Fruit fly (Drosophila melanogaster) whole organism, embryonic: Measurements from ENCODE around the gene CG16865.

Experiments
- Adf1 ChIP-seq: fragments of 200-800 bp; sonication (Bioruptor generic); IDR thresholded peaks from 2 replicates; pipeline ENCODE4 v1.3.6; 2022; ENCODE audit warnings: missing biosample characterization, missing genetic modification characterization
- Atf3 ChIP-seq: fragments of 200-800 bp; sonication (Bioruptor generic); optimal IDR thresholded peaks from 3 replicates; lab custom pipeline; 2016; ENCODE audit warnings: missing biosample characterization, missing genetic modification characterization
- B-H2 ChIP-seq: fragments of 200-800 bp; sonication (Bioruptor generic); optimal IDR thresholded peaks from 2 replicates; lab custom pipeline; 2018; ENCODE audit warnings: missing biosample characterization, mild to moderate bottlenecking, missing genetic modification characterization
- CG11696 ChIP-seq: fragments of 200-800 bp; sonication (Bioruptor generic); IDR thresholded peaks from 2 replicates; pipeline ENCODE4 v1.3.6; 2022; ENCODE audit warnings: missing biosample characterization, missing genetic modification characterization
- CG13424 ChIP-seq: fragments of 200-800 bp; sonication (Bioruptor generic); optimal IDR thresholded peaks from 2 replicates; lab custom pipeline; 2019; ENCODE audit warnings: missing biosample characterization, mild to moderate bottlenecking, missing genetic modification characterization, moderate library complexity
- CG13775 ChIP-seq: fragments of 200-800 bp; sonication (Bioruptor generic); optimal IDR thresholded peaks from 3 replicates; lab custom pipeline; 2017; ENCODE audit warnings: missing biosample characterization, mild to moderate bottlenecking, missing genetic modification characterization
- CG14965 ChIP-seq: fragments of 200-800 bp; sonication (Bioruptor generic); optimal IDR thresholded peaks from 2 replicates; lab custom pipeline; 2016; ENCODE audit warnings: missing biosample characterization, missing genetic modification characterization, borderline replicate concordance
- CG15601 ChIP-seq: fragments of 200-800 bp; sonication (Bioruptor generic); optimal IDR thresholded peaks from 3 replicates; lab custom pipeline; 2019; ENCODE audit warnings: missing biosample characterization, mild to moderate bottlenecking, missing genetic modification characterization, moderate library complexity
- CG17328 ChIP-seq: fragments of 200-800 bp; sonication (Bioruptor generic); IDR thresholded peaks from 2 replicates; pipeline ENCODE4 v1.3.6; 2022; ENCODE audit warnings: missing biosample characterization, missing genetic modification characterization
- CG18262 ChIP-seq: fragments of 200-800 bp; optimal IDR thresholded peaks from 3 replicates; lab custom pipeline; 2019; ENCODE audit warnings: missing biosample characterization, mild to moderate bottlenecking, missing genetic modification characterization, moderate library complexity
- CG18764 ChIP-seq: fragments of 200-800 bp; sonication (Bioruptor generic); optimal IDR thresholded peaks from 3 replicates; lab custom pipeline; 2016; ENCODE audit warnings: missing biosample characterization, missing genetic modification characterization
- CG2129 ChIP-seq: fragments of 200-800 bp; sonication (Bioruptor generic); IDR thresholded peaks from 2 replicates; pipeline ENCODE4 v1.3.6; 2022; ENCODE audit warnings: missing biosample characterization, missing genetic modification characterization; ENCODE audit not compliant: partially characterized antibody
- CG2199 ChIP-seq: fragments of 200-800 bp; sonication (Bioruptor generic); IDR thresholded peaks from 3 replicates; pipeline ENCODE4 v1.3.6; 2022; ENCODE audit warnings: missing biosample characterization, missing genetic modification characterization
- CG3163 ChIP-seq: fragments of 200-800 bp; sonication (Bioruptor generic); optimal IDR thresholded peaks from 3 replicates; lab custom pipeline; 2016; ENCODE audit warnings: missing biosample characterization, missing genetic modification characterization
- CG34422 ChIP-seq: fragments of 200-800 bp; sonication (Bioruptor generic); IDR thresholded peaks from 3 replicates; pipeline ENCODE4 v1.3.6; 2022; ENCODE audit warnings: missing biosample characterization, missing genetic modification characterization
- CG4424 ChIP-seq: fragments of 200-800 bp; sonication (Bioruptor generic); optimal IDR thresholded peaks from 3 replicates; lab custom pipeline; 2016; ENCODE audit warnings: missing biosample characterization, missing genetic modification characterization
- CG7839 ChIP-seq: fragments of 200-800 bp; sonication (Bioruptor generic); optimal IDR thresholded peaks from 3 replicates; lab custom pipeline; 2018; ENCODE audit warnings: missing biosample characterization, mild to moderate bottlenecking, missing genetic modification characterization, moderate library complexity
- CG7987 ChIP-seq: fragments of 200-800 bp; sonication (Bioruptor generic); optimal IDR thresholded peaks from 2 replicates; lab custom pipeline; 2018; ENCODE audit warnings: missing biosample characterization, mild to moderate bottlenecking, missing genetic modification characterization, moderate library complexity
- CHES-1-like ChIP-seq: fragments of 200-800 bp; sonication (Bioruptor generic); optimal IDR thresholded peaks from 2 replicates; lab custom pipeline; 2016; ENCODE audit warnings: missing biosample characterization, missing genetic modification characterization
- Deaf1 ChIP-seq: fragments of 200-800 bp; optimal IDR thresholded peaks from 3 replicates; lab custom pipeline; 2019; ENCODE audit warnings: missing biosample characterization, mild to moderate bottlenecking, missing genetic modification characterization, moderate library complexity
- Dfd ChIP-seq, 2 experiments: fragments of >200 bp; optimal IDR thresholded peaks; 2 replicates each; lab custom pipeline; 2017; ENCODE audit warnings: missing biosample characterization in 2 of 2, missing genetic modification characterization in 2 of 2
- H15 ChIP-seq: fragments of 200-800 bp; sonication (Bioruptor generic); IDR thresholded peaks from 3 replicates; pipeline ENCODE4 v1.3.6; 2022; ENCODE audit warnings: missing biosample characterization, missing genetic modification characterization
- H2.0 ChIP-seq: fragments of 200-800 bp; sonication (Bioruptor generic); IDR thresholded peaks from 2 replicates; pipeline ENCODE4 v1.3.6; 2022; ENCODE audit warnings: missing biosample characterization, missing genetic modification characterization
- Hr51 ChIP-seq, 2 experiments: fragments of 200-800 bp; sonication (Bioruptor generic); optimal IDR thresholded peaks; 2 replicates in 1 of 2; 3 replicates in 1 of 2; lab custom pipeline; 2016 to 2018; ENCODE audit warnings: missing biosample characterization in 2 of 2, missing genetic modification characterization in 2 of 2, mild to moderate bottlenecking in 1 of 2, moderate library complexity in 1 of 2
- Hr78 ChIP-seq, 2 experiments: fragments of 200-800 bp in 1 of 2; fragments of >200 bp in 1 of 2; sonication (Bioruptor generic) in 1 of 2; optimal IDR thresholded peaks; 2 replicates each; lab custom pipeline; 2017 to 2019; ENCODE audit warnings: missing biosample characterization in 2 of 2, missing genetic modification characterization in 2 of 2, mild to moderate bottlenecking in 1 of 2, moderate library complexity in 1 of 2
- Mes4 ChIP-seq: fragments of 200-800 bp; sonication (Bioruptor generic); optimal IDR thresholded peaks from 2 replicates; lab custom pipeline; 2016; ENCODE audit warnings: missing biosample characterization, missing genetic modification characterization
- NC2β ChIP-seq: fragments of 200-800 bp; sonication (Bioruptor generic); optimal IDR thresholded peaks from 2 replicates; lab custom pipeline; 2016; ENCODE audit warnings: missing biosample characterization, missing genetic modification characterization
- NK7.1 ChIP-seq: fragments of 200-800 bp; sonication (Bioruptor generic); optimal IDR thresholded peaks from 3 replicates; lab custom pipeline; 2016; ENCODE audit warnings: missing biosample characterization, missing genetic modification characterization
- Poxn ChIP-seq: fragments of 200-800 bp; sonication (Bioruptor generic); IDR thresholded peaks from 2 replicates; pipeline ENCODE4 v1.3.6; 2022; ENCODE audit warnings: missing biosample characterization, missing genetic modification characterization
- Ravus ChIP-seq: fragments of 200-800 bp; sonication (Bioruptor generic); IDR thresholded peaks from 2 replicates; pipeline ENCODE4 v1.3.6; 2022; ENCODE audit warnings: missing biosample characterization, missing genetic modification characterization
- Sin3A ChIP-seq: fragments of >200 bp; optimal IDR thresholded peaks from 2 replicates; lab custom pipeline; 2018
- Sry-β ChIP-seq: fragments of 200-800 bp; sonication (Bioruptor generic); optimal IDR thresholded peaks from 2 replicates; lab custom pipeline; 2018; ENCODE audit warnings: missing biosample characterization, mild to moderate bottlenecking, missing genetic modification characterization, moderate library complexity
- Sry-δ ChIP-seq: fragments of 200-800 bp; sonication (Bioruptor generic); optimal IDR thresholded peaks from 2 replicates; lab custom pipeline; 2016; ENCODE audit warnings: missing biosample characterization, missing genetic modification characterization
- Trl ChIP-seq, 3 experiments: fragments of >200 bp in 2 of 3; fragments of 200-800 bp in 1 of 3; sonication (Bioruptor generic) in 1 of 3; optimal IDR thresholded peaks; 2 replicates in 1 of 3; 3 replicates in 2 of 3; lab custom pipeline; 2016 to 2017; ENCODE audit warnings: missing biosample characterization in 1 of 3, missing genetic modification characterization in 1 of 3
- abd-A ChIP-seq: fragments of 200-800 bp; sonication (Bioruptor generic); optimal IDR thresholded peaks from 3 replicates; lab custom pipeline; 2019; ENCODE audit warnings: missing biosample characterization, mild to moderate bottlenecking, missing genetic modification characterization, moderate library complexity
- da ChIP-seq: fragments of 200-800 bp; sonication (Bioruptor generic); optimal IDR thresholded peaks from 2 replicates; lab custom pipeline; 2016; ENCODE audit warnings: missing biosample characterization, missing genetic modification characterization
- dpn ChIP-seq, 2 experiments: fragments of 200-800 bp; sonication (Bioruptor generic); optimal IDR thresholded peaks; 3 replicates each; lab custom pipeline; 2016; ENCODE audit warnings: missing biosample characterization in 2 of 2, missing genetic modification characterization in 2 of 2
- eve ChIP-seq, 2 experiments: fragments of >200 bp; optimal IDR thresholded peaks; 2 replicates each; lab custom pipeline; 2017; ENCODE audit warnings: missing biosample characterization in 2 of 2, missing genetic modification characterization in 2 of 2
- fru ChIP-seq: fragments of >200 bp; optimal IDR thresholded peaks from 2 replicates; lab custom pipeline; 2017
- jigr1 ChIP-seq: fragments of 200-800 bp; sonication (Bioruptor generic); IDR thresholded peaks from 3 replicates; pipeline ENCODE4 v1.3.6; 2022; ENCODE audit warnings: missing biosample characterization, missing genetic modification characterization
- lab ChIP-seq: fragments of 200-800 bp; sonication (Bioruptor generic); optimal IDR thresholded peaks from 3 replicates; lab custom pipeline; 2017; ENCODE audit warnings: missing biosample characterization, missing genetic modification characterization, mild to moderate bottlenecking, moderate library complexity, missing genetic modification reagents
- odd ChIP-seq: fragments of 200-800 bp; sonication (Bioruptor generic); optimal IDR thresholded peaks from 2 replicates; lab custom pipeline; 2017; ENCODE audit warnings: missing biosample characterization, mild to moderate bottlenecking, missing genetic modification characterization
- pnt ChIP-seq: fragments of 200-800 bp; sonication (Bioruptor generic); optimal IDR thresholded peaks from 3 replicates; lab custom pipeline; 2016; ENCODE audit warnings: missing biosample characterization, missing genetic modification characterization
- psq ChIP-seq: fragments of 200-800 bp; sonication (Bioruptor generic); optimal IDR thresholded peaks from 2 replicates; lab custom pipeline; 2017; ENCODE audit warnings: missing biosample characterization, missing genetic modification characterization
- salm ChIP-seq: fragments of 200-800 bp; sonication (Bioruptor generic); optimal IDR thresholded peaks from 2 replicates; lab custom pipeline; 2018; ENCODE audit warnings: missing biosample characterization, mild to moderate bottlenecking, missing genetic modification characterization
- sim ChIP-seq: fragments of 200-800 bp; sonication (Bioruptor generic); IDR thresholded peaks from 2 replicates; pipeline ENCODE4 v1.3.6; 2022; ENCODE audit warnings: missing biosample characterization, missing genetic modification characterization
- sqz ChIP-seq: fragments of 200-800 bp; sonication (Bioruptor generic); optimal IDR thresholded peaks from 3 replicates; lab custom pipeline; 2018; ENCODE audit warnings: missing biosample characterization, mild to moderate bottlenecking, missing genetic modification characterization
- tin ChIP-seq: fragments of 200-800 bp; sonication (Bioruptor generic); optimal IDR thresholded peaks from 3 replicates; lab custom pipeline; 2016; ENCODE audit warnings: missing biosample characterization, missing genetic modification characterization
- tll ChIP-seq, 2 experiments: fragments of 200-800 bp in 1 of 2; fragments of >200 bp in 1 of 2; sonication (Bioruptor generic) in 1 of 2; optimal IDR thresholded peaks; 2 replicates each; lab custom pipeline; 2017 to 2019; ENCODE audit warnings: missing biosample characterization in 2 of 2, missing genetic modification characterization in 2 of 2, mild to moderate bottlenecking in 1 of 2, moderate library complexity in 1 of 2
- tna ChIP-seq: fragments of 200-800 bp; sonication (Bioruptor generic); IDR thresholded peaks from 2 replicates; pipeline ENCODE4 v1.3.6; 2022; ENCODE audit warnings: missing biosample characterization, missing genetic modification characterization; ENCODE audit not compliant: partially characterized antibody
- tx ChIP-seq: fragments of 200-800 bp; sonication (Bioruptor generic); optimal IDR thresholded peaks from 2 replicates; lab custom pipeline; 2016; ENCODE audit warnings: missing biosample characterization, missing genetic modification characterization

The CG16865 gene

DNA sequence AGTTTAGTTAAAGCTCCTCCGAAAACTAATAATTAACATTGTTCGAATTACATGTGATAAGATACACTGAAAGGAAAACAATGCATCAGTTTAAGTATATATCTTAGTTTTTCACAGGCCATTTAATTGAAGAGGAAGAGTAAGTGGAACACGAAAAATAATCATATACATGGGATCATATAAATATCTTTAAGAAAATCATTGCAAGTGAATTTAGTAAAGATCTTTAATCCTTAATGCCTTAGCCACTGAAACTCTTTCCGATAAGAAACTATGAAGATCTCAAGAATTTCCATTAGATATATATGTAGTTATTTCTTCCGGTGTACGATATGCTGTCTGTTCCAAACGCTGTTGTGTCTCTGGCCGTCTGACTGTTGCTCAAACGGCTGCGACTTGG, 32.7 kb upstream of the CG16865 start (continued):
- TF ChIP-seq Ravus: peak; percentile 31
- TF ChIP-seq Trl (optimal IDR thresholded peaks at IDR 0.05; lab: Kevin White, UChicago): no peak
- TF ChIP-seq Trl (GFP tag; optimal IDR thresholded peaks at IDR 0.05; lab: Kevin White, UChicago): peak; percentile 39
- TF ChIP-seq NC2β: peak; percentile 5
- no peak for TF ChIP-seq eve (GFP tag; optimal IDR thresholded peaks at IDR 0.05; lab: Kevin White, UChicago)
- TF ChIP-seq NK7.1 (GFP tag; lab: Kevin White, UChicago): no peak
- TF ChIP-seq sim (GFP tag; lab: Robert Waterston, UW): no peak
- TF ChIP-seq lab (GFP tag; lab: Kevin White, UChicago): peak; percentile 50
- peak; percentile 68 for TF ChIP-seq salm (tag; lab: Kevin White, UChicago)
- peak; percentile 82 for TF ChIP-seq CG7839
- TF ChIP-seq tin (GFP tag; lab: Kevin White, UChicago): peak; percentile 9
- TF ChIP-seq Adf1 (GFP tag; lab: Robert Waterston, UW): no peak
- no peak for TF ChIP-seq fru (lab: Kevin White, UChicago)
- peak; percentile 9 for TF ChIP-seq Sry-δ (GFP tag; lab: Kevin White, UChicago)
- peak; percentile 38 for TF ChIP-seq da (GFP tag; lab: Kevin White, UChicago)
- no peak for TF ChIP-seq psq
- no peak for TF ChIP-seq tna
- no peak for TF ChIP-seq sqz (GFP tag; lab: Kevin White, UChicago)
- no peak for TF ChIP-seq CG34422 (GFP tag; lab: Robert Waterston, UW)
- no peak for TF ChIP-seq Dfd (GFP tag; optimal IDR thresholded peaks at IDR 0.05; lab: Kevin White, UChicago)
- TF ChIP-seq CG2129: no peak
- peak; percentile 45 for TF ChIP-seq CG4424 (GFP tag; lab: Kevin White, UChicago)
- no peak for TF ChIP-seq CG2199 (GFP tag; lab: Robert Waterston, UW)
- TF ChIP-seq tll (GFP tag; optimal IDR thresholded peaks at IDR 0.05; lab: Kevin White, UChicago): no peak
- peak; percentile 66 for TF ChIP-seq CG13424 (tag; lab: Kevin White, UChicago)
- no peak for TF ChIP-seq CG18764 (GFP tag; lab: Kevin White, UChicago)
- no peak for TF ChIP-seq abd-A (tag; lab: Kevin White, UChicago)
- 0 out of 2 replicates have a peak, but pooled peaks have one; percentile 7 for TF ChIP-seq H2.0
- no peak; the same call in 1 of the 2 replicates for TF ChIP-seq Poxn (GFP tag; lab: Robert Waterston, UW)
- TF ChIP-seq CHES-1-like (GFP tag; lab: Kevin White, UChicago): peak; percentile 39
- peak; percentile 12 for TF ChIP-seq pnt (GFP tag; lab: Kevin White, UChicago)
- no peak for TF ChIP-seq B-H2
- no peak for TF ChIP-seq Sin3A (lab: Kevin White, UChicago)
- peak; percentile 17 for TF ChIP-seq Atf3 (GFP tag; lab: Kevin White, UChicago)
- TF ChIP-seq dpn (GFP tag; optimal IDR thresholded peaks at IDR 0.05; lab: Kevin White, UChicago): peak; percentile 49 to 63
- peak; percentile 18 to 83 for TF ChIP-seq Hr51 (GFP tag; optimal IDR thresholded peaks at IDR 0.05; lab: Kevin White, UChicago)
- peak; percentile 6 for TF ChIP-seq Mes4 (GFP tag; lab: Kevin White, UChicago)
- TF ChIP-seq odd (GFP tag; lab: Kevin White, UChicago): peak; percentile 47
- no peak for TF ChIP-seq CG14965 (GFP tag; lab: Kevin White, UChicago)
- 0 out of 2 replicates have a peak, but pooled peaks have one; percentile 19 for TF ChIP-seq CG17328 (GFP tag; lab: Robert Waterston, UW)
- no peak for TF ChIP-seq H15 (GFP tag; lab: Robert Waterston, UW)
- TF ChIP-seq jigr1 (GFP tag; lab: Robert Waterston, UW): no peak
- no peak for TF ChIP-seq Sry-β (GFP tag; lab: Kevin White, UChicago)
- TF ChIP-seq CG13775: peak; percentile 40
- no peak for TF ChIP-seq Hr78 (GFP tag; optimal IDR thresholded peaks at IDR 0.05; lab: Kevin White, UChicago)
- TF ChIP-seq CG11696 (GFP tag; lab: Robert Waterston, UW): no peak
- TF ChIP-seq CG15601 (tag; lab: Kevin White, UChicago): peak; percentile 33
- TF ChIP-seq Deaf1 (tag; lab: Kevin White, UChicago): peak; percentile 40
- no peak for TF ChIP-seq CG3163
- TF ChIP-seq CG18262: peak; percentile 52
- TF ChIP-seq tx (GFP tag; lab: Kevin White, UChicago): peak; percentile 26
- no peak for TF ChIP-seq CG7987
